Worm (Caenorhabditis elegans) whole organism, dauer: ENCODE results near the gene K02E7.4.
"Not testable (repeated sequence)": the region's sequence is repeated elsewhere in the genome, so short reads cannot be mapped to it uniquely, and the experiment has no call there.

ENCODE experiments used
- unc-62 ChIP-seq: sonication (generic microtip); optimal IDR thresholded peaks from 2 replicates; lab custom pipeline; 2017; ENCODE audit warnings: missing biosample characterization, missing genetic modification reagents, missing genetic modification characterization

K02E7.4 gene

ce11 chrII:1072106-1072505 is at the start of gene K02E7.4:
K02E7.4 (plus strand) TSS chrII:1072406.
- TF ChIP-seq unc-62 (GFP tag; lab: Kevin White, UChicago), result no peak

- TF ChIP-seq unc-62 (GFP tag; lab: Kevin White, UChicago), result not testable (repeated sequence)
These were observed 47.5 kb upstream of the K02E7.4 start, which contains the start of gene btb-11 for ce11 chrII:1024684-1025083. btb-11 (minus strand) TSS chrII:1024784.

- TF ChIP-seq unc-62 (GFP tag; lab: Kevin White, UChicago), result no peak
These were observed 45.5 kb upstream of the K02E7.4 start, which contains the start of gene M01D1.12 for ce11 chrII:1026670-1027069. M01D1.12 (plus strand) TSS chrII:1026970.

- TF ChIP-seq unc-62 (GFP tag; lab: Kevin White, UChicago), result no peak
These were observed 43.6 kb upstream of the K02E7.4 start, which contains the start of gene math-34 for ce11 chrII:1028602-1029001. math-34 (plus strand) TSS chrII:1028972.

ce11 chrII:1040464-1040863 is 31.7 kb upstream of the K02E7.4 start, which contains the start of gene fbxb-39:
fbxb-39 (minus strand) TSS chrII:1040564.
- no peak for TF ChIP-seq unc-62 (GFP tag; lab: Kevin White, UChicago)

ce11 chrII:1042227-1042626 is 30.0 kb upstream of the K02E7.4 start, which contains the start of gene fbxb-41:
fbxb-41 (minus strand) TSS chrII:1042327.
- no peak for TF ChIP-seq unc-62 (GFP tag; lab: Kevin White, UChicago)

- TF ChIP-seq unc-62 (GFP tag; lab: Kevin White, UChicago), result not testable (repeated sequence)
These were observed 28.3 kb upstream of the K02E7.4 start, which contains the start of gene fbxb-45 for ce11 chrII:1043932-1044331. fbxb-45 (minus strand) TSS chrII:1044032.

ce11 chrII:1045692-1046091 is 26.5 kb upstream of the K02E7.4 start, which contains the start of gene str-148:
str-148 (plus strand) TSS chrII:1045992.
- TF ChIP-seq unc-62 (GFP tag; lab: Kevin White, UChicago), result no peak

- no peak for TF ChIP-seq unc-62 (GFP tag; lab: Kevin White, UChicago)
These were observed 25.3 kb upstream of the K02E7.4 start for ce11 chrII:1046937-1047336.

ce11 chrII:1049849-1050248 is 22.4 kb upstream of the K02E7.4 start, which contains the start of gene fbxb-40:
fbxb-40 (minus strand) TSS chrII:1049949.
- TF ChIP-seq unc-62 (GFP tag; lab: Kevin White, UChicago), result no peak

- TF ChIP-seq unc-62 (GFP tag; lab: Kevin White, UChicago), result not testable (repeated sequence)
These were observed 17.5 kb upstream of the K02E7.4 start, which contains the start of gene K02E7.7 for ce11 chrII:1054724-1055123. K02E7.7 (plus strand) TSS chrII:1055024.

ce11 chrII:1056844-1057243 is 15.4 kb upstream of the K02E7.4 start:
- no peak for TF ChIP-seq unc-62 (GFP tag; lab: Kevin White, UChicago)

- TF ChIP-seq unc-62 (GFP tag; lab: Kevin White, UChicago), result not testable (repeated sequence)
These were observed 11.5 kb upstream of the K02E7.4 start, which contains the start of gene btb-10 for ce11 chrII:1060702-1061101. btb-10 (minus strand) TSS chrII:1060802.

- TF ChIP-seq unc-62 (GFP tag; lab: Kevin White, UChicago), result no peak
These were observed 8.3 kb upstream of the K02E7.4 start for ce11 chrII:1063926-1064325.

ce11 chrII:1066907-1067306 is 5.3 kb upstream of the K02E7.4 start, which contains the start of gene K02E7.10:
K02E7.10 (minus strand) TSS chrII:1067007.
- TF ChIP-seq unc-62 (GFP tag; lab: Kevin White, UChicago), result no peak

ce11 chrII:1070875-1071274 is 1.3 kb upstream of the K02E7.4 start, which contains the start of gene K02E7.12:
K02E7.12 (plus strand) TSS chrII:1071175.
- no peak for TF ChIP-seq unc-62 (GFP tag; lab: Kevin White, UChicago)

ce11 chrII:1071432-1071831 is 774 bp upstream of the K02E7.4 start:
- no peak for TF ChIP-seq unc-62 (GFP tag; lab: Kevin White, UChicago)
